Worm (Caenorhabditis elegans) whole organism, young adult: ENCODE measurements around the gene flcn-1.

Experiments used
- B0035.1 ChIP-seq: sonication (generic microtip); optimal IDR thresholded peaks from 2 replicates; lab custom pipeline; 2016; ENCODE audit warnings: missing genetic modification characterization, mild to moderate bottlenecking, missing compliant biosample characterization, missing genotype, missing genetic modification reagents
- B0261.1 ChIP-seq: sonication (generic microtip); optimal IDR thresholded peaks from 2 replicates; lab custom pipeline; 2016; ENCODE audit warnings: mild to moderate bottlenecking, missing genetic modification characterization, moderate library complexity, missing compliant biosample characterization
- B0336.3 ChIP-seq: fragments of 200-800 bp; sonication (Bioruptor generic); IDR thresholded peaks from 2 replicates; pipeline ENCODE4 v1.3.6; 2022; ENCODE audit warnings: missing genetic modification characterization, missing compliant biosample characterization
- F22D6.2 ChIP-seq: sonication (generic microtip); optimal IDR thresholded peaks from 2 replicates; lab custom pipeline; 2016; ENCODE audit warnings: mild to moderate bottlenecking, missing genetic modification characterization, missing compliant biosample characterization
- F37B4.10 ChIP-seq: fragments of 200-800 bp; sonication (Bioruptor generic); IDR thresholded peaks from 2 replicates; pipeline ENCODE4 v1.3.6; 2022; ENCODE audit warnings: missing genetic modification characterization, missing compliant biosample characterization
- F52B5.7 ChIP-seq: sonication (generic microtip); optimal IDR thresholded peaks from 2 replicates; lab custom pipeline; 2016; ENCODE audit warnings: mild to moderate bottlenecking, missing genetic modification characterization, missing compliant biosample characterization
- F57A8.1 ChIP-seq: fragments of 200-800 bp; sonication (Bioruptor generic); optimal IDR thresholded peaks from 2 replicates; lab custom pipeline; 2018; ENCODE audit warnings: mild to moderate bottlenecking, missing genetic modification characterization, moderate library complexity, missing compliant biosample characterization
- K11D2.4 ChIP-seq: fragments of 200-800 bp; sonication (Bioruptor generic); IDR thresholded peaks from 2 replicates; pipeline ENCODE4 v1.3.6; 2022; ENCODE audit warnings: missing genetic modification reagents, missing genetic modification characterization, missing compliant biosample characterization
- T07F8.4 ChIP-seq: sonication (generic microtip); optimal IDR thresholded peaks from 2 replicates; lab custom pipeline; 2016; ENCODE audit warnings: mild to moderate bottlenecking, missing genetic modification characterization, moderate library complexity, missing compliant biosample characterization
- Y67H2A.10 ChIP-seq: fragments of 200-800 bp; sonication (Bioruptor generic); conservative IDR thresholded peaks from 2 replicates; pipeline ENCODE4 v1.3.6; 2022; ENCODE audit warnings: missing genetic modification reagents, missing genetic modification characterization, missing compliant biosample characterization
- ZK185.1 ChIP-seq: sonication (generic microtip); optimal IDR thresholded peaks from 2 replicates; lab custom pipeline; 2016; ENCODE audit warnings: mild to moderate bottlenecking, missing genetic modification characterization, missing compliant biosample characterization; ENCODE audit not compliant: poor library complexity, severe bottlenecking
- ama-1 ChIP-seq, 3 experiments: fragments of 150-350 bp in 1 of 3; sonication (generic microtip) in 2 of 3; optimal IDR thresholded peaks; 2 replicates each; lab custom pipeline; 2014 to 2018; ENCODE audit warnings: missing biosample characterization in 2 of 3, missing genetic modification characterization in 2 of 3, missing genetic modification reagents in 2 of 3
- atf-7 ChIP-seq: sonication (generic microtip); optimal IDR thresholded peaks from 2 replicates; lab custom pipeline; 2017; ENCODE audit warnings: mild to moderate bottlenecking, missing genetic modification characterization, missing compliant biosample characterization
- attf-3 ChIP-seq: fragments of 200-800 bp; sonication (Bioruptor generic); conservative IDR thresholded peaks from 2 replicates; pipeline ENCODE4 v1.3.6; 2022; ENCODE audit warnings: missing genetic modification reagents, missing genetic modification characterization, missing compliant biosample characterization
- attf-5 ChIP-seq: fragments of 200-800 bp; sonication (Bioruptor generic); optimal IDR thresholded peaks from 2 replicates; lab custom pipeline; 2018; ENCODE audit warnings: mild to moderate bottlenecking, missing genetic modification characterization, missing compliant biosample characterization
- ceh-58 ChIP-seq: fragments of 200-800 bp; sonication (Bioruptor generic); IDR thresholded peaks from 2 replicates; pipeline ENCODE4 v1.3.6; 2022; ENCODE audit warnings: missing genetic modification characterization, missing compliant biosample characterization
- die-1 ChIP-seq: sonication (generic microtip); optimal IDR thresholded peaks from 2 replicates; lab custom pipeline; 2016; ENCODE audit warnings: missing genotype, mild to moderate bottlenecking, missing genetic modification characterization, missing compliant biosample characterization
- ekl-4 ChIP-seq: fragments of 200-800 bp; sonication (Bioruptor generic); IDR thresholded peaks from 2 replicates; pipeline ENCODE4 v1.3.6; 2022; ENCODE audit warnings: missing genetic modification reagents, missing genetic modification characterization, missing compliant biosample characterization
- him-1 ChIP-seq: sonication (generic microtip); optimal IDR thresholded peaks from 2 replicates; lab custom pipeline; 2016; ENCODE audit warnings: missing genotype, missing genetic modification reagents, missing genetic modification characterization, missing compliant biosample characterization
- hmg-1.2 ChIP-seq: fragments of 200-800 bp; sonication (Bioruptor generic); IDR thresholded peaks from 2 replicates; pipeline ENCODE4 v1.3.6; 2022; ENCODE audit warnings: missing genetic modification reagents, missing genetic modification characterization, missing compliant biosample characterization
- hmg-20 ChIP-seq: fragments of 200-800 bp; sonication (Bioruptor generic); IDR thresholded peaks from 2 replicates; pipeline ENCODE4 v1.3.6; 2022; ENCODE audit warnings: missing genetic modification reagents, missing genetic modification characterization, missing compliant biosample characterization
- hrde-1 ChIP-seq: sonication (generic microtip); optimal IDR thresholded peaks from 2 replicates; lab custom pipeline; 2016; ENCODE audit warnings: missing genetic modification characterization, mild to moderate bottlenecking, missing compliant biosample characterization, moderate library complexity, missing genotype, missing genetic modification reagents, borderline replicate concordance
- hsf-1 ChIP-seq: fragments of 200-800 bp; sonication (Bioruptor generic); IDR thresholded peaks from 2 replicates; pipeline ENCODE4 v1.3.6; 2022; ENCODE audit warnings: missing genetic modification reagents, missing genetic modification characterization, missing compliant biosample characterization
- lin-35 ChIP-seq, 3 experiments: fragments of 150-350 bp in 2 of 3; sonication (generic microtip) in 1 of 3; optimal IDR thresholded peaks; 2 replicates each; lab custom pipeline; 2014 to 2018; ENCODE audit warnings: missing biosample characterization in 3 of 3, missing genetic modification characterization in 3 of 3, missing genetic modification reagents in 3 of 3
- lin-40 ChIP-seq: sonication (generic microtip); optimal IDR thresholded peaks from 2 replicates; lab custom pipeline; 2016; ENCODE audit warnings: missing genetic modification characterization, mild to moderate bottlenecking, missing compliant biosample characterization, missing genotype, missing genetic modification reagents
- mel-28 ChIP-seq: sonication (generic microtip); optimal IDR thresholded peaks from 2 replicates; lab custom pipeline; 2016; ENCODE audit warnings: borderline replicate concordance, mild to moderate bottlenecking, missing genetic modification characterization, missing compliant biosample characterization
- mes-4 ChIP-seq: sonication (generic microtip); optimal IDR thresholded peaks from 2 replicates; lab custom pipeline; 2016; ENCODE audit warnings: missing genotype, missing genetic modification characterization, missing compliant biosample characterization
- nhr-27 ChIP-seq: fragments of 200-800 bp; sonication (Bioruptor generic); optimal IDR thresholded peaks from 2 replicates; lab custom pipeline; 2018; ENCODE audit warnings: mild to moderate bottlenecking, missing genetic modification characterization, moderate library complexity, missing compliant biosample characterization
- pbrm-1 ChIP-seq: fragments of 200-800 bp; sonication (Bioruptor generic); IDR thresholded peaks from 2 replicates; pipeline ENCODE4 v1.3.6; 2022; ENCODE audit warnings: missing genetic modification reagents, missing genetic modification characterization, missing compliant biosample characterization
- rec-8 ChIP-seq, 2 experiments: sonication (generic microtip); optimal IDR thresholded peaks; 2 replicates each; lab custom pipeline; 2016; ENCODE audit warnings: mild to moderate bottlenecking in 2 of 2, missing genetic modification characterization in 2 of 2, missing genetic modification reagents in 2 of 2, missing genotype in 2 of 2, missing biosample characterization in 1 of 2, missing compliant biosample characterization in 1 of 2, moderate library complexity in 1 of 2
- repo-1 ChIP-seq: sonication (generic microtip); optimal IDR thresholded peaks from 2 replicates; lab custom pipeline; 2017; ENCODE audit warnings: mild to moderate bottlenecking, missing genetic modification characterization, missing compliant biosample characterization
- rpc-1 ChIP-seq, 2 experiments: fragments of 150-350 bp in 1 of 2; sonication (generic microtip) in 1 of 2; optimal IDR thresholded peaks; 2 replicates each; lab custom pipeline; 2014 to 2018; ENCODE audit warnings: missing biosample characterization in 1 of 2, missing genetic modification characterization in 1 of 2, missing genetic modification reagents in 1 of 2, missing genotype in 1 of 2
- sea-2 ChIP-seq: fragments of 200-800 bp; sonication (Bioruptor generic); IDR thresholded peaks from 2 replicates; pipeline ENCODE4 v1.3.6; 2022; ENCODE audit warnings: missing genetic modification characterization, missing compliant biosample characterization
- snpc-1.1 ChIP-seq: sonication (generic microtip); optimal IDR thresholded peaks from 2 replicates; lab custom pipeline; 2017; ENCODE audit warnings: missing genetic modification characterization, mild to moderate bottlenecking, missing compliant biosample characterization, antibody characterized with exemption, moderate library complexity, missing genotype, missing genetic modification reagents; ENCODE audit not compliant: insufficient read depth
- snpc-4 ChIP-seq, 5 experiments: fragments of 150-350 bp in 1 of 5; sonication (generic microtip) in 4 of 5; optimal IDR thresholded peaks; 2 replicates each; lab custom pipeline; 2014 to 2018; ENCODE audit warnings: missing genetic modification characterization in 5 of 5, missing biosample characterization in 3 of 5, antibody characterized with exemption in 2 of 5, mild to moderate bottlenecking in 2 of 5, missing compliant biosample characterization in 2 of 5, missing genotype in 2 of 5, moderate library complexity in 2 of 5, missing genetic modification reagents in 1 of 5
- sptf-2 ChIP-seq: fragments of 200-800 bp; sonication (Bioruptor generic); optimal IDR thresholded peaks from 2 replicates; lab custom pipeline; 2018; ENCODE audit warnings: mild to moderate bottlenecking, missing genetic modification characterization, missing compliant biosample characterization
- tbx-9 ChIP-seq: sonication (generic microtip); optimal IDR thresholded peaks from 2 replicates; lab custom pipeline; 2016; ENCODE audit warnings: borderline replicate concordance, missing genetic modification characterization, inconsistent platforms, missing compliant biosample characterization
- tlf-1 ChIP-seq: fragments of 200-800 bp; sonication (Bioruptor generic); optimal IDR thresholded peaks from 2 replicates; lab custom pipeline; 2018; ENCODE audit warnings: mild to moderate bottlenecking, missing genetic modification characterization, missing compliant biosample characterization
- unc-130 ChIP-seq: sonication (generic microtip); optimal IDR thresholded peaks from 2 replicates; lab custom pipeline; 2016; ENCODE audit warnings: missing genetic modification reagents, missing genetic modification characterization, missing compliant biosample characterization
- zfh-2 ChIP-seq: fragments of 200-800 bp; sonication (Bioruptor generic); conservative IDR thresholded peaks from 2 replicates; pipeline ENCODE4 v1.3.6; 2022; ENCODE audit warnings: missing genetic modification reagents, missing genetic modification characterization, missing compliant biosample characterization
- ztf-25 ChIP-seq: fragments of 200-800 bp; sonication (Bioruptor generic); IDR thresholded peaks from 2 replicates; pipeline ENCODE4 v1.3.6; 2022; ENCODE audit warnings: missing genetic modification reagents, missing genetic modification characterization, missing compliant biosample characterization

The flcn-1 gene

ce11 chrII:6965573-6965972, 37.0 kb downstream of the flcn-1 start, which contains the start of gene tra-2:
tra-2 (minus strand) TSS chrII:6965673.
- no peak for TF ChIP-seq T07F8.4 (tag; lab: Kevin White, UChicago)
- no peak for TF ChIP-seq F57A8.1 (GFP tag; lab: Kevin White, UChicago)
- TF ChIP-seq hrde-1: no peak
- no peak for TF ChIP-seq Y67H2A.10
- no peak for TF ChIP-seq attf-5 (GFP tag; lab: Kevin White, UChicago)
- no peak for TF ChIP-seq zfh-2 (GFP tag; lab: Robert Waterston, UW)
- TF ChIP-seq mes-4 (tag; lab: Kevin White, UChicago): no peak
- no peak for TF ChIP-seq lin-35 (GFP tag; optimal IDR thresholded peaks at IDR 0.05; lab: Kevin White, UChicago)
- no peak for TF ChIP-seq hsf-1 (GFP tag; lab: Robert Waterston, UW)
- TF ChIP-seq F22D6.2 (tag; lab: Kevin White, UChicago): no peak
- no peak for TF ChIP-seq tlf-1 (GFP tag; lab: Kevin White, UChicago)
- TF ChIP-seq atf-7 (tag; lab: Kevin White, UChicago): no peak
- TF ChIP-seq rec-8 (tag; optimal IDR thresholded peaks at IDR 0.05; lab: Kevin White, UChicago): no peak
- TF ChIP-seq, all 124 proteins: peak for 0

- peak; percentile 95 for TF ChIP-seq attf-3 (GFP tag; lab: Robert Waterston, UW)
- TF ChIP-seq nhr-27 (tag; lab: Kevin White, UChicago): no peak
- TF ChIP-seq tbx-9 (tag; lab: Kevin White, UChicago): no peak
- no peak for TF ChIP-seq snpc-4 (GFP tag; optimal IDR thresholded peaks at IDR 0.05; lab: Kevin White, UChicago)
- TF ChIP-seq snpc-4 (tag; optimal IDR thresholded peaks at IDR 0.05; lab: Kevin White, UChicago): peak in 1 of 4 experiments; percentile 52
- no peak for TF ChIP-seq lin-40 (tag; lab: Kevin White, UChicago)
- TF ChIP-seq lin-35 (GFP tag; optimal IDR thresholded peaks at IDR 0.05; lab: Kevin White, UChicago): peak in 1 of 3 experiments; percentile 56
Measured at ce11 chrII:6967618-6968017, 39.1 kb downstream of the flcn-1 start, which contains the start of gene eif-2Bgamma. eif-2Bgamma (minus strand) TSS chrII:6967648.

ce11 chrII:6968191-6968675, 39.7 kb downstream of the flcn-1 start:
- TF ChIP-seq B0035.1 (tag; lab: Kevin White, UChicago) (peak; percentile 57), rpc-1 (optimal IDR thresholded peaks at IDR 0.05; lab: Kevin White, UChicago) (no peak), rpc-1 (tag; optimal IDR thresholded peaks at IDR 0.05; lab: Kevin White, UChicago) (peak; percentile 4), snpc-1.1 (tag; lab: Kevin White, UChicago) (peak; percentile 97), sea-2 (0 out of 2 replicates have a peak, but pooled peaks have one; percentile 76), ekl-4 (GFP tag; lab: Robert Waterston, UW) (peak; percentile 93), lin-40 (tag; lab: Kevin White, UChicago) (peak; percentile 57), ceh-58 (GFP tag; lab: Robert Waterston, UW) (no peak), ZK185.1 (tag; lab: Kevin White, UChicago) (peak; percentile 35), K11D2.4 (GFP tag; lab: Robert Waterston, UW) (peak; percentile 57; the same call in 1 of the 2 replicates), repo-1 (peak; percentile 88), B0336.3 (GFP tag; lab: Robert Waterston, UW) (peak; percentile 97), attf-5 (GFP tag; lab: Kevin White, UChicago) (peak; percentile 63), hmg-1.2 (GFP tag; lab: Robert Waterston, UW) (peak; percentile 89), F52B5.7 (tag; lab: Kevin White, UChicago) (peak; percentile 67), unc-130 (peak; percentile 85), hrde-1 (peak; percentile 72), sptf-2 (peak; percentile 78), him-1 (tag; lab: Kevin White, UChicago) (peak; percentile 47), lin-35 (GFP tag; optimal IDR thresholded peaks at IDR 0.05; lab: Kevin White, UChicago) (peak in 1 of 3 experiments; percentile 44), F37B4.10 (GFP tag; lab: Robert Waterston, UW) (no peak), die-1 (peak; percentile 59), ztf-25 (GFP tag; lab: Robert Waterston, UW) (peak; percentile 6; the same call in 1 of the 2 replicates), hmg-20 (GFP tag; lab: Robert Waterston, UW) (peak; percentile 69; the same call in 1 of the 2 replicates), pbrm-1 (GFP tag; lab: Robert Waterston, UW) (peak; percentile 93), mel-28 (tag; lab: Kevin White, UChicago) (peak; percentile 4), ama-1 (optimal IDR thresholded peaks at IDR 0.05; lab: Kevin White, UChicago) (peak; percentile 64), ama-1 (GFP tag; optimal IDR thresholded peaks at IDR 0.05; lab: Kevin White, UChicago) (peak in 1 of 2 experiments; percentile 59), B0261.1 (tag; lab: Kevin White, UChicago) (peak; percentile 40)
